Fruit fly (Drosophila melanogaster) whole organism: ENCODE measurements around the gene Socs36E.

Source experiments
- CG8478 ChIP-seq: fragments of >200 bp; optimal IDR thresholded peaks from 2 replicates; lab custom pipeline; 2018; ENCODE audit warnings: inconsistent platforms
- Dll ChIP-seq: fragments of >200 bp; optimal IDR thresholded peaks from 2 replicates; lab custom pipeline; 2017
- EcR ChIP-seq, 2 experiments: fragments of >200 bp; optimal IDR thresholded peaks; 2 replicates each; lab custom pipeline; 2017; ENCODE audit warnings: missing biosample characterization in 2 of 2, missing genetic modification characterization in 2 of 2, missing genetic modification reagents in 2 of 2
- pan ChIP-seq: fragments of >200 bp; optimal IDR thresholded peaks from 2 replicates; lab custom pipeline; 2017
- psq ChIP-seq: fragments of >200 bp; optimal IDR thresholded peaks from 2 replicates; lab custom pipeline; 2017
- usp ChIP-seq: fragments of >200 bp; optimal IDR thresholded peaks from 2 replicates; lab custom pipeline; 2017; ENCODE audit warnings: missing biosample characterization, missing genetic modification characterization, mixed read lengths

Gene Socs36E

DNA sequence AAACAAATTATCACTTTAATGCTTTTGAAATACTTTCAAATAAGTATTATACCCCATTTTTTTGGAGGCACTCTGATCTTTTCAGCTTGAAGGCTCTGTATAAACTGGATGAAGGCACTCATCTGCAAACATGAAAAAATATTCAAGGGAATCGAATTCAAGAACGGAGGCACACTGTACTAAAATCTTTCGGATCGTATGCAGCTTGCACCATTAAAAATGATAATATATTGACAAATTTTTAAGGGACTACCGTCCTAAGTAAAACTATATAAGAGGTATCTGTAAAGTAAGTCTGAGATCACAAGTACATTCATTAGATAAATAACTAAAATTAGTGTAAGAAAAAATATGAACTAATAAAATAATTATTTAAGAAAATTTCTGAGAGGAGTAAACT is 39.1 kb downstream of the Socs36E start, which contains the start of gene CG44476:
Gene CG44476, minus strand, starts transcription at position 101 of the 400 bp plus-strand sequence.
- no peak for TF ChIP-seq usp (GFP tag; lab: Kevin White, UChicago)
- no peak for TF ChIP-seq EcR (GFP tag; optimal IDR thresholded peaks at IDR 0.05; lab: Kevin White, UChicago)
- no peak for TF ChIP-seq CG8478 (lab: Kevin White, UChicago)
- no peak for TF ChIP-seq pan (lab: Kevin White, UChicago)
- no peak for TF ChIP-seq Dll (lab: Kevin White, UChicago)
- no peak for TF ChIP-seq psq (lab: Kevin White, UChicago)

dm6 chr2L:18112435-18112834 is 39.8 kb downstream of the Socs36E start:
- TF ChIP-seq EcR (GFP tag; optimal IDR thresholded peaks at IDR 0.05; lab: Kevin White, UChicago) (no peak), pan (lab: Kevin White, UChicago) (no peak), CG8478 (lab: Kevin White, UChicago) (no peak), usp (GFP tag; lab: Kevin White, UChicago) (no peak), Dll (lab: Kevin White, UChicago) (no peak)

- TF ChIP-seq Dll (lab: Kevin White, UChicago) = no peak
- no peak for TF ChIP-seq CG8478 (lab: Kevin White, UChicago)
- no peak for TF ChIP-seq usp (GFP tag; lab: Kevin White, UChicago)
- TF ChIP-seq psq (lab: Kevin White, UChicago) = no peak
- no peak for TF ChIP-seq EcR (GFP tag; optimal IDR thresholded peaks at IDR 0.05; lab: Kevin White, UChicago)
- TF ChIP-seq pan (lab: Kevin White, UChicago) = no peak
Observed at dm6 chr2L:18096268-18096667, 55.9 kb downstream of the Socs36E start, which contains the start of gene Slc25A46b. Slc25A46b (plus strand) TSS chr2L:18096568.

dm6 chr2L:18092156-18092555 is 60.1 kb downstream of the Socs36E start, which contains the start of gene CG15153:
CG15153 (minus strand) TSS chr2L:18092256.
- no peak for TF ChIP-seq Dll (lab: Kevin White, UChicago)
- TF ChIP-seq EcR (GFP tag; optimal IDR thresholded peaks at IDR 0.05; lab: Kevin White, UChicago) = no peak
- no peak for TF ChIP-seq CG8478 (lab: Kevin White, UChicago)
- no peak for TF ChIP-seq pan (lab: Kevin White, UChicago)
- no peak for TF ChIP-seq psq (lab: Kevin White, UChicago)
- TF ChIP-seq usp (GFP tag; lab: Kevin White, UChicago) = no peak

- no peak for TF ChIP-seq usp (GFP tag; lab: Kevin White, UChicago)
- TF ChIP-seq Dll (lab: Kevin White, UChicago) = no peak
- no peak for TF ChIP-seq psq (lab: Kevin White, UChicago)
- TF ChIP-seq EcR (GFP tag; optimal IDR thresholded peaks at IDR 0.05; lab: Kevin White, UChicago) = no peak
Observed at dm6 chr2L:18091705-18092104, 60.5 kb downstream of the Socs36E start.
